Fruit fly (Drosophila melanogaster): ENCODE data around the gene CG5326.

DNA sequence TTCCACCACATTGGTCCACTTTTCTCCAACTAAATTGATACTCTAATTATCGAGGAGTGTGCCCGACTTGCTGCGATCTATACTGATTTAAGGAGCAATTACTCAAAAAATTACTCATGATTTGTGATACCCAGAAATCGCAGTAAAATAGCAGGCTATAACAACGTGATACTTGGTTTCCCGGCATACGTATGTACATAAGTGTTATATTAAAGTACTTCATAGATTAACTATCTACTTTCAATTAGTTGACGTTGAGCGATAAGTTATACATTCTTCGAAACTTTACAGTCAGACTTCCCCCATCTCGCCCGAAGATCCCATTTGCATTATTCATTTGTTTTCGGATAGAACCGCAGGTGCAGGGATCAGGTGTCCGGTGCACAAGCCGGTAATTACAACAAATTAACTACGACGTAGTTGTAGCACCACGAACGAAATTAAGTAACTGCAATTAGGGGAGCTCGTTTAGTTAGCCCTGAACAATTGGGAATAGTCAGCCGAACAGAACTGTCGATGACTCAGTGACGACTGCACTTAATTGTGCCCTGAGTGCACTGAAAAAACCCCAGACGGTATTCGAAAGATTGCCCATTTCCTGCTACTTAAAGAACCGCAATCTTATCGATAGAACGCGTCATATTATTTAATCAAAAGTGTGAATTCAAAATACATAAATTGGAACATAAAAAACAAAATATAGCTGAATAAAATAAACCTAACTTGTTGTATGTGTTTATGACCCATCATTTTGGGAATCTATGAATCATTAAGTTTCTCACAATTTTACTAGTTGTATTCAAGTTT lies 14.0 kb downstream of the CG5326 start:
- no peak for TF ChIP-seq cnc (optimal IDR thresholded peaks at IDR 0.05)
- TF ChIP-seq Crg-1 (GFP tag; optimal IDR thresholded peaks at IDR 0.05) = no peak
- peak; percentile 5 for TF ChIP-seq CG11617 (GFP tag; optimal IDR thresholded peaks at IDR 0.05)
- TF ChIP-seq CG33017 (tag; optimal IDR thresholded peaks at IDR 0.05) = no peak
- TF ChIP-seq Clk (GFP tag; optimal IDR thresholded peaks at IDR 0.05) = no peak
- TF ChIP-seq tj (GFP tag; optimal IDR thresholded peaks at IDR 0.05) = no peak
